Worm (Caenorhabditis elegans) whole organism, mixed stage, embryonic: ENCODE results near the gene swsn-1.

Experiments
- blmp-1 ChIP-seq: fragments of 150-350 bp; optimal IDR thresholded peaks from 2 replicates; lab custom pipeline; 2014; ENCODE audit warnings: missing biosample characterization, missing genetic modification characterization
- flh-1 ChIP-seq: fragments of 200-800 bp; sonication (Bioruptor generic); optimal IDR thresholded peaks from 2 replicates; lab custom pipeline; 2018; ENCODE audit warnings: mild to moderate bottlenecking, missing genetic modification characterization, moderate library complexity, missing compliant biosample characterization
- hlh-1 ChIP-seq: fragments of 150-350 bp; optimal IDR thresholded peaks from 2 replicates; lab custom pipeline; 2014; ENCODE audit warnings: missing biosample characterization, missing genetic modification reagents, missing genetic modification characterization
- lin-13 ChIP-seq: fragments of 150-350 bp; optimal IDR thresholded peaks from 2 replicates; lab custom pipeline; 2014; ENCODE audit warnings: missing biosample characterization, missing genetic modification characterization
- mep-1 ChIP-seq: fragments of 150-350 bp; optimal IDR thresholded peaks from 2 replicates; lab custom pipeline; 2017; ENCODE audit warnings: missing biosample characterization, missing genetic modification reagents, missing genetic modification characterization, inconsistent platforms
- nhr-28 ChIP-seq: fragments of 150-350 bp; optimal IDR thresholded peaks from 2 replicates; lab custom pipeline; 2014; ENCODE audit warnings: missing biosample characterization, missing genetic modification characterization
- nhr-76 ChIP-seq: sonication (generic microtip); optimal IDR thresholded peaks from 2 replicates; lab custom pipeline; 2017; ENCODE audit warnings: missing biosample characterization, missing genetic modification characterization
- ztf-11 ChIP-seq: fragments of 150-350 bp; optimal IDR thresholded peaks from 2 replicates; lab custom pipeline; 2014; ENCODE audit warnings: missing biosample characterization, missing genetic modification characterization

- TF ChIP-seq flh-1 (GFP tag; lab: Kevin White, UChicago), result no peak
- no peak for TF ChIP-seq hlh-1 (tag; lab: Kevin White, UChicago)
- TF ChIP-seq ztf-11 (tag; lab: Kevin White, UChicago), result no peak
- TF ChIP-seq nhr-28, result no peak
- TF ChIP-seq mep-1 (tag; lab: Kevin White, UChicago), result no peak
- no peak for TF ChIP-seq blmp-1 (tag; lab: Kevin White, UChicago)
- TF ChIP-seq lin-13 (tag; lab: Kevin White, UChicago), result no peak
- TF ChIP-seq nhr-76 (tag; lab: Kevin White, UChicago), result no peak
These were observed 40.0 kb upstream of the swsn-1 start, which contains the start of gene mlt-4 for ce11 chrV:20289317-20289716.
